Fruit fly (Drosophila melanogaster) S2 (cell line): ENCODE measurements around the gene Usp30.

Experiments
- CG8478 ChIP-seq: fragments of >200 bp; optimal IDR thresholded peaks from 2 replicates; lab custom pipeline; 2018
- CTCF ChIP-seq, 2 experiments: fragments of >200 bp; optimal IDR thresholded peaks; 2 replicates each; lab custom pipeline; 2018

Usp30 gene

DNA sequence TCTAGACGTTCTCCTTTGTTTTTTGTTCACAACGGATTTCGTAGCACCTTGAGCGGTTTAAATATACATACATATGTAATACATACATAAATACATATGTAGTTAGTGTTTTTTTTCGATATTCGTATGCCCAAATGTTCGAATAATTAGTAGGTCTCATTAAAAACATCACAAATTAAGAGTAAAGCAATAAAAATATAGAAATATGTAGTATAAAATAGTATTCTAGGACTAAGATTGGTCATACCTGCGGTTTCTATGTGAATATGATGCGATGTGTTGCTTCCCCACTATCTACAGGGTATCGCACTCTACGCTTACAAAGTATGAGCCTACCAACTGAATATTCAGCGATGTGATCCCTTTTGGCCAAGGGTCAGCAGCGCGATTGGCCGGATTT, 25.9 kb upstream of the Usp30 start, which contains the start of gene CG4020:
TSS of gene CG4020 (plus strand) at position 301 of the 400 bp plus-strand sequence.
- TF ChIP-seq CG8478 (lab: Kevin White, UChicago) = no peak
- no peak for TF ChIP-seq CTCF (optimal IDR thresholded peaks at IDR 0.05; lab: Kevin White, UChicago)

DNA sequence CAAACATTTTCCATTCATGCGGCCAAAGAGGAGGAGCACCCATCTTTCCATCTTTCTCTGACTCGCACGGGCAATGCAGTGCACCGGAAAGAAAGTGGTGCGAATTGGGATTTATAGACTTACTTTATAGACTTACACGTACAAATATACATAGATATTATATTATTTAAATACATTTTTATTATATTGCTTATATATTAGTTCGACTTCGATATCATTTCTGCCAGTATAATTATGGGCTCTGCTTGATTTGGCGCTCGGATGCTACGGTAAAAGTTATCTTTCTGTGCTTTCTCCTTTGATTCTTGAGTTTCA, 25.5 kb upstream of the Usp30 start:
- TF ChIP-seq CTCF (optimal IDR thresholded peaks at IDR 0.05; lab: Kevin White, UChicago) = no peak
- TF ChIP-seq CG8478 (lab: Kevin White, UChicago) = no peak

DNA sequence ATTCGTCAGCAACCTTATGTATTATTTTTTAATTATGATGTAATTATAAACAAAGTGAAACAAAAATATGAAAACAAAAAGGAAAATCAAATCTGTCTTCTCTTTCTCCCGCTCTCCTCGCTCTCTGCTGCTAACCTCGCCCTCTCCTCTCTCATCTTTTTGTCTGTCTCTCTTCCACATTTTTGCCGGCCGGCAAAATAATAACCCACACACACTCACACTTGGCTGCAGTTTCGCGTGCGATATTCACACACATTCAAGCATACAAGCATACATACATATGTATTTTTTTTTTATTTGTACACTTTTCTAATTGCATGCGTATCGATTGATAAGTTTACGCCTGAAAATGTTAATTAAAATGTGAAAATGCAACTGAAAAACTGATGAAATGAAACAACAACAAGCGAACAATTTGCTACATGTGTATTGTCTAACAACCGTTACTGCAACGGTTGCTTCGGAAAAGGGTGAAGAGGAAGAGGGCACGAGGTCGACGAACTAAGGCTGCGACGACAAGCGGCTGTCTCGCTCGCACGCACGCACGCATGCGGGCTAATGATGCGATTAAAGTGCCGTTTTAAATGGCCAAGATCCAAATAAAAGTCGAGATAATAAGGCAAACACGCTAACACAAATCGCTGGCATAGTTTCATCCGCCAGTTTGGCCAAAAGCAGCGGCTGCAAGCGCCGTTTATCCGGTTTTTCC, 24.9 kb upstream of the Usp30 start:
- TF ChIP-seq CTCF (optimal IDR thresholded peaks at IDR 0.05; lab: Kevin White, UChicago) = no peak

DNA sequence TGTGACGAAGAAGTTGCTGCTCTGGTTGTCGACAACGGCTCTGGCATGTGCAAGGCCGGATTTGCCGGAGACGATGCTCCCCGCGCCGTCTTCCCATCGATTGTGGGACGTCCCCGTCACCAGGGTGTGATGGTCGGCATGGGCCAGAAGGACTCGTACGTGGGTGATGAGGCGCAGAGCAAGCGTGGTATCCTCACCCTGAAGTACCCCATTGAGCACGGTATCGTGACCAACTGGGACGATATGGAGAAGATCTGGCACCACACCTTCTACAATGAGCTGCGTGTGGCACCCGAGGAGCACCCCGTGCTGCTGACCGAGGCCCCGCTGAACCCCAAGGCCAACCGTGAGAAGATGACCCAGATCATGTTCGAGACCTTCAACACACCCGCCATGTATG, 23.1 kb upstream of the Usp30 start:
- TF ChIP-seq CG8478 (lab: Kevin White, UChicago) (no peak), CTCF (optimal IDR thresholded peaks at IDR 0.05; lab: Kevin White, UChicago) (no peak)

DNA sequence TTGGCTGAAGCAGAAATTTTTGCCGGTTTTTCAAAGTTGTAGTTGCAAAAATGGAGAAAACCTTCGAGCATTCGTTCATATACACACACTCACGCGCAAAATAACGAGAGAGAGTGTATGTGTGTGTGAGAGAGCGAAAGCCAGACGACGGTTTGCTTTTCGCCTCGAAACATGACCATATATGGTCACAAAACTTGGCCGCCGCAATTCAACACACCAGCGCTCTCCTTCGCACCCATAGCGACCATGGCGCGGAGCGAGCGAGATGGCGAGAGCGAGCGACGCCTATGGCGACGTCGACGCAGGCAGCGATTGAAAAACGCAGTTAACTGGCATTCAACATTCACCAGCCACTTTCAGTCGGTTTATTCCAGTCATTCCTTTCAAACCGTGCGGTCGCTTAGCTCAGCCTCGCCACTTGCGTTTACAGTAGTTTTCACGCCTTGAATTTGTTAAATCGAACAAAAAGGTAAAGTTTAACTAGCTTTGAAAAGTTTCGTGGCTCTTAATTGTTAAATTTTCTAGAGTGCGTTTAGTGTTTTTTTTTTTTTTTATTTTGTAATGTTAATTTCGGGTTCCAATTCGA, 22.1 kb upstream of the Usp30 start:
- TF ChIP-seq CG8478 (lab: Kevin White, UChicago) (no peak), CTCF (optimal IDR thresholded peaks at IDR 0.05; lab: Kevin White, UChicago) (no peak)

DNA sequence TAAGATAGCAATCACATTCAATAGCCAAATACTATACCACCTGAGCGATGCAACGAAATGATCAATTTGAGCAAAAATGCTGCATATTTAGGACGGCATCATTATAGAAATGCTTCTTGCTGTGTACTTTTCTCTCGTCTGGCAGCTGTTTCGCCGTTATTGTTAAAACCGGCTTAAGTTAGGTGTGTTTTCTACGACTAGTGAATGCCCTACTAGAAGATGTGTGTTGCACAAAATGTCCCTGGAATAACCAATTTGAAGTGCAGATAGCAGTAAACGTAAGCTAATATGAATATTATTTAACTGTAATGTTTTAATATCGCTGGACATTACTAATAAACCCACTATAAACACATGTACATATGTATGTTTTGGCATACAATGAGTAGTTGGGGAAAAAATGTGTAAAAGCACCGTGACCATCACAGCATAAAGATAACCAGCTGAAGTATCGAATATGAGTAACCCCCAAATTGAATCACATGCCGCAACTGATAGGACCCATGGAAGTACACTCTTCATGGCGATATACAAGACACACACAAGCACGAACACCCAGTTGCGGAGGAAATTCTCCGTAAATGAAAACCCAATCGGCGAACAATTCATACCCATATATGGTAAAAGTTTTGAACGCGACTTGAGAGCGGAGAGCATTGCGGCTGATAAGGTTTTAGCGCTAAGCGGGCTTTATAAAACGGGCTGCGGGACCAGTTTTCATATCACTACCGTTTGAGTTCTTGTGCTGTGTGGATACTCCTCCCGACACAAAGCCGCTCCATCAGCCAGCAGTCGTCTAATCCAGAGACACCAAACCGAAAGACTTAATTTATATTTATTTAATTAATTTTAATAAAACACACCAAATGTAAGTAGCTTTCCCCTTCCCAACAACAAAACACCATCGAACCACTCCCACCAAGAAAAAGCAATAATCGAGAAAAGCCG, 20.8 kb upstream of the Usp30 start, which contains the start of gene Act5C:
TSS of gene Act5C (plus strand) at position 716 of the 948 bp plus-strand sequence.
- TF ChIP-seq CG8478 (lab: Kevin White, UChicago) (no peak), CTCF (optimal IDR thresholded peaks at IDR 0.05; lab: Kevin White, UChicago) (no peak)

DNA sequence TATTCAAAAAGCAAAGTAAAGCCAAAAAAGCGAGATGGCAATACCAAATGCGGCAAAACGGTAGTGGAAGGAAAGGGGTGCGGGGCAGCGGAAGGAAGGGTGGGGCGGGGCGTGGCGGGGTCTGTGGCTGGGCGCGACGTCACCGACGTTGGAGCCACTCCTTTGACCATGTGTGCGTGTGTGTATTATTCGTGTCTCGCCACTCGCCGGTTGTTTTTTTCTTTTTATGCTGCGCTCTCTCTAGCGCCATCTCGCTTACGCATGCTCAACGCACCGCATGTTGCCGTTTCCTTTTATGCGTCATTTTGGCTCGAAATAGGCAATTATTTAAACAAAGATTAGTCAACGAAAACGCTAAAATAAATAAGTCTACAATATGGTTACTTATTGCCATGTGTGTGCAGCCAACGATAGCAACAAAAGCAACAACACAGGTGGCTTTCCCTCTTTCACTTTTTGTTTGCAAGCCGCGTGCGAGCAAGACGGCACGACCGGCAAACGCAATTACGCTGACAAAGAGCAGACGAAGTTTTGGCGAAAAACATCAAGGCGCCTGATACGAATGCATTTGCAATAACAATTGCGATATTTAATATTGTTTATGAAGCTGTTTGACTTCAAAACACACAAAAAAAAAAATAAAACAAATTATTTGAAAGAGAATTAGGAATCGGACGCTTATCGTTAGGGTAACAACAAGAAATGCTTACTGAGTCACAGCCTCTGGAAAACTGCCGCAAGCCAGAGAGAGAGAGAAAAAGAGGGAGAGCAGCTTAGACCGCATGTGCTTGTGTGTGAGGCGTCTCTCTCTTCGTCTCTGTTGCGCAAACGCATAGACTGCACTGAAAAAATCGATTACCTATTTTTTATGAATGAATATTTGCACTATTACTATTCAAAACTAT, 19.9 kb upstream of the Usp30 start:
- no peak for TF ChIP-seq CG8478 (lab: Kevin White, UChicago)
- TF ChIP-seq CTCF (optimal IDR thresholded peaks at IDR 0.05; lab: Kevin White, UChicago) = no peak

DNA sequence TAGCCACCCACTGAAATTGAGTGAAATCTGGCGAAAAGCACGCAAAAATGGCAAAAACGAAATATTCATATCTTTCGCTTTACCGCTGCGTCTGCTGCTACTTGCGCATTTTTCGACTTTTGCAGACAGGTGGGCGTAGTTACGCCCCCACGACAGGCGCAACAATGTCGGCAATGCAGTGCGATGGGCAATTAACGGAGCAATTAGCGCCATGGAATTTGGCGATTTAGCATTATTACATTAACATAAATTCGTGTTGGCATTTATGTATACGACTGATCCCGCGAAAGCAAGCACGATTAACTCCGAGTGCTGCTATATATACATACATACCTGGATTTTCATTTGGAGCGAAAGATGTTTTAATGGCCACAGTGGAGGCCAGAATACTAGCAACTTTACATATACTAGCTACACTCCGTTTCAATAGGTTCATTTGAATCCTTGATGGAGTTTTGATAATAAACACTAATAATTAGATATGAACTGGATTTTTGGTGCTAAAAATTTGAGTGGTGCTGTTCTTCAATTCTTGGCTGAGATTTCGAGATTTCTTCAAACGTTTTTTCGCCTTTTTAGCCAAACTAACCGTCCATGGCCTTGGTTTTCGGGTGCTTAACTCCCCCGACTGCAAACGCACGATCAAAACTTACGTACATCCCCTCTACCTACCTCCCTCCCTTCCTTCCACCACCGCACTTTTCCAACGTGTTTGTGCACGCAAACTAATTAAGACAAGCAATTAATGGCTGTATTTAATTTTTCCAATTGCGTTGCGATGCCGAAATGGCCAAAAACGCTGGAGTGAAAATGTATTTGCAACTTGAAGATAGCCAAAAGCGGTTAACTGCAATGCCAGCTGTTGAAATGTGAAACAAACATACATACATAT, 17.5 kb upstream of the Usp30 start:
- TF ChIP-seq CG8478 (lab: Kevin White, UChicago) (no peak), CTCF (optimal IDR thresholded peaks at IDR 0.05; lab: Kevin White, UChicago) (no peak)

DNA sequence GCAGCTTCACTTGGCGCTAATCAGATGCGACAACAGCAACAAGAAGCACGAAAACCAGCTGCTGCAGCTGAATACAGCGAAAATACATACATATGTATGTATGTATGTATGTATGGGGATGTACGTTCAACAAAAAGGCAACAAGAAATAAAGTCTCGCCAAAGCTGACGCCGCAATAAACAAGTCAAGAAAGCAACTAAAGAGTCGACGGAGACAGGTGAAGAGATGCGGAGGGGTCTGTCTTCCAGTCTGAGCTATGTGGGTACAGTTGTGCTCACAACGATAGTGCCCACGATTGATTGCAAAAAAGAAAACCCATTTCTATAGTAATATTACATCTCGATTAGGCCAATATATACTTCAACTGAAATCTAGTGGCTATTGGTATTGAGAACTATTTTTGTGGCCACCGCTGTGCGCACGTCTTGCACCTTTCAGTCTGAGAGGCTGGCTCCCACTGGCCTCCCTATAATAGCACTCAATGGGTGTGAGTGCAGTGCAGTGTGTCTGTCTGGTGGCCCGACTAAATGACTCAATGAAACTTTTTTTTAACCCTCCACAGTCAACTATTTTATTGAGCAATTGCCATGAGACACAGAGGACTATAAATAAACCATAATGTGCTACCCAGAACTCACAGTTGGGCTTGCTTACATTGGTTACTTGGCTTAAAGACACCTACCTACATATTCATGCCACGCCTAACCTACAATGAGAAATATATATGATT, 16.4 kb upstream of the Usp30 start:
- TF ChIP-seq CTCF (optimal IDR thresholded peaks at IDR 0.05; lab: Kevin White, UChicago) (no peak), CG8478 (lab: Kevin White, UChicago) (no peak)

DNA sequence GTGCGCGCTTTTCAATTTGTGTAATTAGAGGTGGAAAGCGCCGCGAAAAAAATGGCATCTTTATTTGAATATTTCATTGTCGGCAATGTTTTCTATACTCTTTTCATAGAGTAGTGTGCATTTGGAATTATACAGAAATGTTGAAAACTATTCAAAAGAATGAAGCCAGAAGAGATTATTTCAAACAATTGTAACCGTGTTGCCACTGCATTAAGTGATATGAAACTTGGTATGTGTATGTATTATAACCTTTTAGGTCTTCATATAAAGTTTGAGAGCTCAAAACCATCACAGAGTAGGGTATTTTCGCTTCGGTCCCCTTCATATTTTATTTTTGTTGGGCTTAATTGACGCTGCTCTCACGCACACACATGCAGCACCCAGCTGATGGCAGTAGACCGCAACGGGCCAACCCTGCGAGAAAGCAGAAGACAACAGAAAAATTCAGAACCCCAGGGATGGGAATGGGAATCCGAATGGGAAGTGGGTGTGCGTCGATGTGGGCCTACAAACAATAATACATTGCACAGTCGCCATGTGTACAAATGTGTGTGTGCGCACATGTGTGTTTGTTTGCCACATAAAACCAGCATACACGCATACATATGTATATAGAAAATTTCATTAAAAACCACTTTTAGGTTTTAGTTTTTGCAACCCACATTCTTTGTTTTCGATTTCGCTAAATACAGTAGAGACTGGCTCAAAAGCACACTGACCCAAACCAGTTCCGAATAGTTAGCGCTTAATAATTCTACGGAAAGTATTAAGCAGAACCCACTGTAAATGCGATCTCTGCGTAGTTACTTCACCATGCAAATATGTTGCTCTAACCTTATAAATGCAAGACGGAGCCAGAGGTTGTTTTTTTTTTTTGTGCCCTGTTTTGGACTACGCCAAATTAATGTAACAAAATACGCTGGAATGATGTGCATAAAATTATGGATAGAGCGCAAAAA, 15.2 kb upstream of the Usp30 start:
- TF ChIP-seq CTCF (optimal IDR thresholded peaks at IDR 0.05; lab: Kevin White, UChicago) (no peak), CG8478 (lab: Kevin White, UChicago) (no peak)

DNA sequence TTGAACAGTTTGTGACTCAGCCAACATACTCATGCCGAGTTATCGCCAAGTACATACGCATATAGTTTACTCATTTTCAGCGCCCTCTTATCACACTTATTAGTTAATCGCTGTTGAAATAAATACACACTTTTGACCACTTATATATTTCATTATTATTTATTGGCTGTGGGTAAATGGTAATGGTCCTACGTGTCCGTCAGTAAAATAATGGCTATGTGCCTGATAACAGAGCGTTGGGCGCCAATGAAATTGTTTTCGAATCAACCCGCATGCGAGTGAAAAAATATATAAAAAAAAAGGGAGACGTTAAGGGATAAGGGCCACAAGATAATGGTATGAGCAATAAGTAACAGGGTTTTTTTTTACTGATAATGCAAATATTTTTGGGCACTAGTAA, 13.6 kb upstream of the Usp30 start:
- TF ChIP-seq CTCF (optimal IDR thresholded peaks at IDR 0.05; lab: Kevin White, UChicago) = no peak
- TF ChIP-seq CG8478 (lab: Kevin White, UChicago) = no peak
